Worm (Caenorhabditis elegans) whole organism, L2 larva: ENCODE data around the gene grl-15.

Experiments used
- ama-1 ChIP-seq: fragments of 150-350 bp; optimal IDR thresholded peaks from 2 replicates; lab custom pipeline; 2018; ENCODE audit warnings: inconsistent platforms
- ceh-82 ChIP-seq: fragments of 150-350 bp; optimal IDR thresholded peaks from 2 replicates; lab custom pipeline; 2014; ENCODE audit warnings: missing biosample characterization, missing genetic modification characterization
- lin-11 ChIP-seq: fragments of 150-350 bp; sonication (generic microtip); optimal IDR thresholded peaks from 2 replicates; lab custom pipeline; 2014; ENCODE audit warnings: missing biosample characterization, missing genetic modification characterization, inconsistent platforms, mixed read lengths
- lsy-2 ChIP-seq, 2 experiments: fragments of 150-350 bp in 1 of 2; sonication (generic microtip) in 1 of 2; optimal IDR thresholded peaks; 2 replicates each; lab custom pipeline; 2014 to 2017; ENCODE audit warnings: missing biosample characterization in 2 of 2, missing genetic modification characterization in 2 of 2
- nhr-237 ChIP-seq: fragments of 150-350 bp; optimal IDR thresholded peaks from 2 replicates; lab custom pipeline; 2014; ENCODE audit warnings: missing biosample characterization, missing genetic modification characterization
- nhr-6 ChIP-seq: fragments of 150-350 bp; optimal IDR thresholded peaks from 2 replicates; lab custom pipeline; 2014; ENCODE audit warnings: missing biosample characterization, missing genetic modification characterization
- nhr-77 ChIP-seq: fragments of 150-350 bp; optimal IDR thresholded peaks from 2 replicates; lab custom pipeline; 2014; ENCODE audit warnings: missing biosample characterization, missing genetic modification characterization
- unc-39 ChIP-seq: fragments of 150-350 bp; optimal IDR thresholded peaks from 2 replicates; lab custom pipeline; 2014; ENCODE audit warnings: missing biosample characterization, missing genetic modification characterization
- ztf-4 ChIP-seq: fragments of 150-350 bp; optimal IDR thresholded peaks from 2 replicates; lab custom pipeline; 2014; ENCODE audit warnings: missing biosample characterization, missing genetic modification characterization

DNA sequence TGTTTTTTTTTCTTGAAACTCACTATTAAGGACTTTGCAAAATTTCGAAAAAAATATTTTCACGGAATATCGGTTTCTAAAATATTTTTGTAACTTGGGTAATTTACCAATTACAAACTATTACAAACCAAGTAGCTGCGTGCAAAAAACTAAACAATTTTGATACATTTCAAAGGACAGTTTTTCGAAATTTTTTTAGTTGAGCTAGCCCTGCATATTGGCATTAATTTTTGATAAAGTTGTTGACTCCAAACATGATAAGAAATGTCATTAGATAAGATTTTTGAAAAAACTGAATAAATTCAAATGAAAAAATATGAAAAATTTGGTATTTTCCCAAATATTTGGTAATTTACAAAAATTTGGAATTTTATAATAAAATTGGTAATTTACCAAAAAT lies 47.6 kb downstream of the grl-15 start:
- TF ChIP-seq ceh-82 (tag; lab: Kevin White, UChicago), result no peak
- no peak for TF ChIP-seq unc-39
- TF ChIP-seq nhr-77 (tag; lab: Kevin White, UChicago), result no peak
- TF ChIP-seq lin-11, result no peak
- TF ChIP-seq lsy-2 (tag; optimal IDR thresholded peaks at IDR 0.05; lab: Kevin White, UChicago), result no peak
- no peak for TF ChIP-seq ztf-4 (tag; lab: Kevin White, UChicago)
- no peak for TF ChIP-seq ama-1 (lab: Kevin White, UChicago)
- TF ChIP-seq nhr-6 (tag; lab: Kevin White, UChicago), result no peak
- TF ChIP-seq nhr-237, result no peak
